Fruit fly (Drosophila melanogaster) whole organism, adult: ENCODE results near the gene CG42866.

Experiments
- CG11617 ChIP-seq: fragments of 200-800 bp; sonication (Bioruptor generic); optimal IDR thresholded peaks from 2 replicates; lab custom pipeline; 2017; ENCODE audit warnings: mild to moderate bottlenecking, missing biosample characterization, missing genetic modification reagents, missing genetic modification characterization
- CG12768 ChIP-seq: fragments of 200-800 bp; sonication (Bioruptor generic); optimal IDR thresholded peaks from 2 replicates; lab custom pipeline; 2017; ENCODE audit warnings: missing biosample characterization, missing genetic modification characterization, mild to moderate bottlenecking, moderate library complexity, missing genetic modification reagents
- CG14711 ChIP-seq: fragments of 200-800 bp; sonication (Bioruptor generic); optimal IDR thresholded peaks from 2 replicates; lab custom pipeline; 2018; ENCODE audit warnings: missing biosample characterization, mild to moderate bottlenecking, missing genetic modification characterization, moderate library complexity
- CG1620 ChIP-seq: fragments of 200-800 bp; sonication (Bioruptor generic); optimal IDR thresholded peaks from 2 replicates; lab custom pipeline; 2016; ENCODE audit warnings: missing biosample characterization, missing genetic modification characterization
- CG33017 ChIP-seq: fragments of 200-800 bp; sonication (Bioruptor generic); optimal IDR thresholded peaks from 2 replicates; lab custom pipeline; 2018; ENCODE audit warnings: missing biosample characterization, mild to moderate bottlenecking, missing genetic modification characterization, moderate library complexity
- CG5204 ChIP-seq: fragments of 200-800 bp; sonication (Bioruptor generic); optimal IDR thresholded peaks from 2 replicates; lab custom pipeline; 2016; ENCODE audit warnings: missing biosample characterization, missing genetic modification characterization
- CG7045 ChIP-seq: fragments of 200-800 bp; sonication (Bioruptor generic); optimal IDR thresholded peaks from 2 replicates; lab custom pipeline; 2017; ENCODE audit warnings: missing biosample characterization, mild to moderate bottlenecking, missing genetic modification characterization
- CG7101 ChIP-seq: fragments of 200-800 bp; sonication (Bioruptor generic); optimal IDR thresholded peaks from 2 replicates; lab custom pipeline; 2018; ENCODE audit warnings: missing biosample characterization, mild to moderate bottlenecking, missing genetic modification characterization, moderate library complexity
- Clk ChIP-seq: fragments of 200-800 bp; sonication (Bioruptor generic); optimal IDR thresholded peaks from 2 replicates; lab custom pipeline; 2017; ENCODE audit warnings: missing biosample characterization, missing genetic modification characterization
- Crg-1 ChIP-seq: fragments of 200-800 bp; sonication (Bioruptor generic); optimal IDR thresholded peaks from 2 replicates; lab custom pipeline; 2016; ENCODE audit warnings: missing biosample characterization, missing genetic modification characterization
- Hr96 ChIP-seq: fragments of 200-800 bp; sonication (Bioruptor generic); optimal IDR thresholded peaks from 2 replicates; lab custom pipeline; 2016; ENCODE audit warnings: missing biosample characterization, missing genetic modification characterization
- Mnt ChIP-seq: fragments of 200-800 bp; sonication (Bioruptor generic); optimal IDR thresholded peaks from 2 replicates; lab custom pipeline; 2016; ENCODE audit warnings: missing biosample characterization, mild to moderate bottlenecking, missing genetic modification characterization
- bab1 ChIP-seq: fragments of 200-800 bp; sonication (Bioruptor generic); optimal IDR thresholded peaks from 3 replicates; lab custom pipeline; 2019; ENCODE audit warnings: missing biosample characterization, mild to moderate bottlenecking, missing genetic modification characterization, moderate library complexity
- cic ChIP-seq: fragments of 200-800 bp; sonication (Bioruptor generic); optimal IDR thresholded peaks from 2 replicates; lab custom pipeline; 2017; ENCODE audit warnings: missing biosample characterization, mild to moderate bottlenecking, missing genetic modification characterization, moderate library complexity
- cnc ChIP-seq, 2 experiments: fragments of >200 bp; optimal IDR thresholded peaks; 2 replicates each; lab custom pipeline; 2017
- kay ChIP-seq: fragments of 200-800 bp; sonication (Bioruptor generic); peaks from one replicate; lab custom pipeline; 2016; ENCODE audit warnings: missing biosample characterization, missing genetic modification characterization, borderline replicate concordance
- ovo ChIP-seq: fragments of 200-800 bp; sonication (Bioruptor generic); optimal IDR thresholded peaks from 2 replicates; lab custom pipeline; 2016; ENCODE audit warnings: missing biosample characterization, missing genetic modification characterization
- pad ChIP-seq: fragments of 200-800 bp; sonication (Bioruptor generic); optimal IDR thresholded peaks from 3 replicates; lab custom pipeline; 2017; ENCODE audit warnings: missing biosample characterization, missing genetic modification characterization, mild to moderate bottlenecking, moderate library complexity, missing genetic modification reagents
- tj ChIP-seq: fragments of 200-800 bp; sonication (Bioruptor generic); optimal IDR thresholded peaks from 3 replicates; lab custom pipeline; 2017; ENCODE audit warnings: missing biosample characterization, mild to moderate bottlenecking, missing genetic modification characterization, moderate library complexity
- toe ChIP-seq: fragments of 200-800 bp; sonication (Bioruptor generic); optimal IDR thresholded peaks from 2 replicates; lab custom pipeline; 2016; ENCODE audit warnings: missing biosample characterization, missing genetic modification characterization

Gene CG42866

dm6 chr2L:19958520-19959161, 2.8 kb downstream of the CG42866 start, which contains the start of gene COX4:
Gene COX4 (plus strand): TSS chr2L:19958713.
- TF ChIP-seq kay (GFP tag; lab: Kevin White, UChicago) (no peak), ovo (GFP tag; lab: Kevin White, UChicago) (peak; percentile 48), bab1 (peak; percentile 20), cic (no peak)

- TF ChIP-seq ovo (GFP tag; lab: Kevin White, UChicago), result no peak
- TF ChIP-seq Crg-1, result no peak
- no peak for TF ChIP-seq CG1620 (GFP tag; lab: Kevin White, UChicago)
- TF ChIP-seq CG14711 (tag; lab: Kevin White, UChicago), result no peak
- no peak for TF ChIP-seq Mnt (GFP tag; lab: Kevin White, UChicago)
- no peak for TF ChIP-seq CG7045 (GFP tag; lab: Kevin White, UChicago)
- no peak for TF ChIP-seq pad (GFP tag; lab: Kevin White, UChicago)
- no peak for TF ChIP-seq Hr96 (GFP tag; lab: Kevin White, UChicago)
Observed at dm6 chr2L:19952221-19952620, 9.3 kb downstream of the CG42866 start.

- TF ChIP-seq Mnt (GFP tag; lab: Kevin White, UChicago) (no peak), pad (GFP tag; lab: Kevin White, UChicago) (peak; percentile 39)
Observed at dm6 chr2L:19951543-19952163, 9.8 kb downstream of the CG42866 start.

dm6 chr2L:19949600-19949999, 11.9 kb downstream of the CG42866 start:
- TF ChIP-seq pad (GFP tag; lab: Kevin White, UChicago) (no peak), CG12768 (GFP tag; lab: Kevin White, UChicago) (no peak), CG14711 (tag; lab: Kevin White, UChicago) (no peak), CG7045 (GFP tag; lab: Kevin White, UChicago) (no peak), Hr96 (GFP tag; lab: Kevin White, UChicago) (no peak), Crg-1 (no peak), Clk (GFP tag; lab: Kevin White, UChicago) (no peak), Mnt (GFP tag; lab: Kevin White, UChicago) (no peak), cic (no peak), bab1 (no peak), CG11617 (GFP tag; lab: Kevin White, UChicago) (no peak), CG5204 (GFP tag; lab: Kevin White, UChicago) (no peak), kay (GFP tag; lab: Kevin White, UChicago) (no peak), tj (GFP tag; lab: Kevin White, UChicago) (no peak), CG7101 (no peak)

dm6 chr2L:19947992-19948524, 13.4 kb downstream of the CG42866 start:
- TF ChIP-seq Mnt (GFP tag; lab: Kevin White, UChicago) (no peak), CG33017 (no peak), tj (GFP tag; lab: Kevin White, UChicago) (no peak), pad (GFP tag; lab: Kevin White, UChicago) (no peak), kay (GFP tag; lab: Kevin White, UChicago) (no peak), cnc (optimal IDR thresholded peaks at IDR 0.05; lab: Kevin White, UChicago) (no peak), Hr96 (GFP tag; lab: Kevin White, UChicago) (no peak), Clk (GFP tag; lab: Kevin White, UChicago) (no peak), CG5204 (GFP tag; lab: Kevin White, UChicago) (no peak), ovo (GFP tag; lab: Kevin White, UChicago) (no peak), cic (no peak), CG7045 (GFP tag; lab: Kevin White, UChicago) (no peak), toe (GFP tag; lab: Kevin White, UChicago) (no peak), Crg-1 (no peak), bab1 (no peak), CG14711 (tag; lab: Kevin White, UChicago) (no peak)

- TF ChIP-seq Hr96 (GFP tag; lab: Kevin White, UChicago) (no peak), Clk (GFP tag; lab: Kevin White, UChicago) (no peak), CG1620 (GFP tag; lab: Kevin White, UChicago) (no peak), cnc (optimal IDR thresholded peaks at IDR 0.05; lab: Kevin White, UChicago) (no peak), CG12768 (GFP tag; lab: Kevin White, UChicago) (no peak), Crg-1 (no peak), cic (no peak), CG7101 (no peak), toe (GFP tag; lab: Kevin White, UChicago) (no peak), kay (GFP tag; lab: Kevin White, UChicago) (no peak), CG11617 (GFP tag; lab: Kevin White, UChicago) (no peak), ovo (GFP tag; lab: Kevin White, UChicago) (no peak), pad (GFP tag; lab: Kevin White, UChicago) (no peak), CG7045 (GFP tag; lab: Kevin White, UChicago) (no peak), CG14711 (tag; lab: Kevin White, UChicago) (no peak), bab1 (no peak), tj (GFP tag; lab: Kevin White, UChicago) (no peak), Mnt (GFP tag; lab: Kevin White, UChicago) (no peak), CG5204 (GFP tag; lab: Kevin White, UChicago) (no peak)
Observed at dm6 chr2L:19944309-19945172, 16.9 kb downstream of the CG42866 start.
